Worm (Caenorhabditis elegans): ENCODE measurements around the gene Y22D7AL.16.
A peak's percentile ranks its signal among the peaks of the same experiment; 100 is the strongest.

The Y22D7AL.16 gene

DNA sequence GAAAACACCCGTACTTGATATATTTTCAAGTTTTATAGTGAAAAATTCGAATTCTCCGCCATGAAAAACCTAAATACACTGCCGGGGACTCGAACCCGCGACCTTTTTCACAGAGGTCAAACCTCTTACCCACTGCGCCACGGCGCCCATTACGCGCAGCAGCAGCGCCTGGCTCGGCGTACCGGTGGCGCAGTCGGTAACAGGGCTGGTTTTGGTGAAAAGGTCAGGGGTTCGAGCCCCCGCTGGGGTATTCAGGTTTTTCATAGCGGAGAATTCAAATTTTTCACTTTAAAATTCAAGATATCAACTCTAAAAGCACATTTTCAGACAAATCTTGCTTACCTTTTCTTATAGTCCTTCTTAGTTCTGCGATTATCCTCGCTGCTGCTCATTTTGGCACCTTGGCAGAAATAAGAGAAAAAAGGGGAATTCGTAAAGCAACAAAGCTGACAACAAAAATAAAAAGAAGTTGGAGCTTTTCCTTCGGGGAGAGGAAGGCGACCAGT is at the start of gene Y22D7AL.16:
Gene Y22D7AL.16, minus strand, starts transcription at position 456 of the 506 bp plus-strand sequence.
- no peak for TF ChIP-seq lsy-12 (tag; optimal IDR thresholded peaks at IDR 0.05)
- no peak for TF ChIP-seq sea-2 (GFP tag; optimal IDR thresholded peaks at IDR 0.05)
- no peak for TF ChIP-seq nhr-76 (tag; optimal IDR thresholded peaks at IDR 0.05)
- TF ChIP-seq ceh-9 (tag; optimal IDR thresholded peaks at IDR 0.05): no peak
- no peak for TF ChIP-seq nhr-11 (tag; optimal IDR thresholded peaks at IDR 0.05)

DNA sequence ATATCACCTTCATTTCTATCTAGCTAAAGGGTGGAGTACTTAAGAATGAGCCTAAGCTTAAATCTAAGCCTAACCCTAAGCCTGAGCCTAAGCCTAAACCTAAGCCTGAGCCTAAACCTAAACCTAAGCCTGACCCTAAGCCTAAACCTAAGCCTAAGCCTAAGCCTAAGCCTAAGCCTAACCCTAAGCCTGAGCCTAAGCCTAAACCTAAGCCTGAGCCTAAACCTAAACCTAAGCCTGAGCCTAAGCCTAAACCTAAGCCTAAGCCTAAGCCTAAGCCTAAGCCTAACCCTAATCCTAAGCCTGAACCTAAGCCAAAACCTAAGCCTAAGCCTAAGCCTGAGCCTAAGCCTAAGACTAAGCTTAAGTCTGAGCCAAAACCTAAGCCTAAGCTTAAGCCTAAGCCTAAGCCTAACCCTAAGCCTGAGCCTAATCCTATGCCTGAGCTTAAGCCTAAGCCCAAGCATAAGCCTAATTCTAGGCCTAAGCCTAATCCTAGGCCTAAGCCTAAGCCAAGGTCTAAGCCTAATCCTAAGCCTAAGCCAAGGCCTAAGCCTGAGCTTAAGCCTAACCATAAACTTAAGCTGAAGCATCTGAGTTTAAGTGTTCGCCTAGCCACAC is 49.1 kb upstream of the Y22D7AL.16 start:
- TF ChIP-seq nhr-237 (tag; optimal IDR thresholded peaks at IDR 0.05) (no peak), unc-62 (GFP tag; optimal IDR thresholded peaks at IDR 0.05) (no peak), elt-3 (tag; optimal IDR thresholded peaks at IDR 0.05) (no peak), ama-1 (optimal IDR thresholded peaks at IDR 0.05) (no peak), ztf-4 (tag; optimal IDR thresholded peaks at IDR 0.05) (no peak), lsy-12 (tag; optimal IDR thresholded peaks at IDR 0.05) (no peak), ceh-28 (tag; optimal IDR thresholded peaks at IDR 0.05) (no peak), ceh-82 (tag; optimal IDR thresholded peaks at IDR 0.05) (no peak), skn-1 (tag; optimal IDR thresholded peaks at IDR 0.05) (no peak), snpc-4 (tag; optimal IDR thresholded peaks at IDR 0.05) (no peak), pha-4 (tag; optimal IDR thresholded peaks at IDR 0.05) (no peak), nhr-11 (tag; optimal IDR thresholded peaks at IDR 0.05) (no peak), egl-27 (tag; optimal IDR thresholded peaks at IDR 0.05) (no peak), jun-1 (tag; optimal IDR thresholded peaks at IDR 0.05) (no peak), sea-2 (GFP tag; optimal IDR thresholded peaks at IDR 0.05) (no peak), nhr-77 (tag; optimal IDR thresholded peaks at IDR 0.05) (no peak), aly-2 (tag; optimal IDR thresholded peaks at IDR 0.05) (no peak)

DNA sequence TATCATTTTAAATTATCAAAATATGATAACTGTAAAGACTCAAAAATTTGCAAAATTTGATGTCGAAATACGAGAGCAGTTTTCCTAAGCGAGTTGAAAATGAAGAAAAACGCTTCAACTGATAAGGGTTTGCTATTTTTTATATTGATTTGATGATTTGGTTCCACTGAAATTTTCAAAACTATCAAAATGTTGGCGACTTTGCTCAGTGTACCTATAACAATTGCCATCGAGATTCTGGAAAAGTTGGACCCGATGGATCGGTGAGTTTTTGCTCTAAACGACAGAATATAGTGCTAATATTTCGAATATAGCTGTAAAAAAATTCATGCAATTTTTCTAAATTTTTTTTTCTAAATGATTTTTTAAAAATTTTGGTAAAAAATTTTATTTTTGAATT is 40.8 kb upstream of the Y22D7AL.16 start, which contains the start of the genes fbxa-13 and Y22D7AR.2:
Gene fbxa-13, minus strand, starts transcription at position 101 of the 400 bp plus-strand sequence.
Gene Y22D7AR.2, plus strand, starts transcription at position 148 of the 400 bp plus-strand sequence.
- TF ChIP-seq ztf-11 (tag; optimal IDR thresholded peaks at IDR 0.05) (no peak), nhr-67 (tag; optimal IDR thresholded peaks at IDR 0.05) (no peak), pqm-1 (tag; optimal IDR thresholded peaks at IDR 0.05) (no peak), lin-15B (tag; optimal IDR thresholded peaks at IDR 0.05) (no peak), daf-12 (tag; optimal IDR thresholded peaks at IDR 0.05) (no peak), R02D3.7 (tag; optimal IDR thresholded peaks at IDR 0.05) (no peak), zag-1 (tag; optimal IDR thresholded peaks at IDR 0.05) (no peak), ceh-82 (tag; optimal IDR thresholded peaks at IDR 0.05) (no peak), elt-1 (tag; optimal IDR thresholded peaks at IDR 0.05) (no peak), hmg-11 (tag; optimal IDR thresholded peaks at IDR 0.05) (no peak), ama-1 (optimal IDR thresholded peaks at IDR 0.05) (no peak), ceh-16 (tag; optimal IDR thresholded peaks at IDR 0.05) (no peak), fkh-2 (tag; optimal IDR thresholded peaks at IDR 0.05) (no peak), nhr-12 (tag; optimal IDR thresholded peaks at IDR 0.05) (no peak), jun-1 (tag; optimal IDR thresholded peaks at IDR 0.05) (no peak), egl-5 (tag; optimal IDR thresholded peaks at IDR 0.05) (no peak), nhr-28 (tag; optimal IDR thresholded peaks at IDR 0.05) (no peak), nhr-23 (tag; optimal IDR thresholded peaks at IDR 0.05) (no peak), elt-2 (tag; optimal IDR thresholded peaks at IDR 0.05) (no peak)

DNA sequence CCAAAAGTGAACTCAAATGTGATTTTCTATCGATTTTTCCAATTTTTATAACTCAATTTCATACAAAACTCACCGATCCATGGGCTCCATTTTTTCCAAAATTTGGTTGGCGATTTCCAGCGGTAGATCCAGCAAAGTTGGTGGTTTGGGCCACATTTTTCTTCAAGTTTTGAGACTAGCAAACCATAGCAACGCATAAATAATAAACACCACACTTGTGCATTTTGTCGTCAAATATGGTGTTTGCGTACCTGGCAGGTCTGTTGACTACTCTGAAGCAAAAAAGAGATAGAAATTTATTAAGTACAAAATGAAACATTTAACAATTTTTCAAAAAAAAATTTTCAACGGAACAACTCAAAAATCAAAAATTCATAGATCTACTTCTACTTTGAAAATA is 40.3 kb upstream of the Y22D7AL.16 start:
- TF ChIP-seq hmg-11 (tag; optimal IDR thresholded peaks at IDR 0.05): peak; percentile 68
- TF ChIP-seq ceh-28 (tag; optimal IDR thresholded peaks at IDR 0.05): no peak
- TF ChIP-seq lin-15B (tag; optimal IDR thresholded peaks at IDR 0.05): peak; percentile 13
- no peak for TF ChIP-seq elt-3 (tag; optimal IDR thresholded peaks at IDR 0.05)
- TF ChIP-seq nhr-76 (tag; optimal IDR thresholded peaks at IDR 0.05): no peak
- no peak for TF ChIP-seq unc-39 (tag; optimal IDR thresholded peaks at IDR 0.05)

DNA sequence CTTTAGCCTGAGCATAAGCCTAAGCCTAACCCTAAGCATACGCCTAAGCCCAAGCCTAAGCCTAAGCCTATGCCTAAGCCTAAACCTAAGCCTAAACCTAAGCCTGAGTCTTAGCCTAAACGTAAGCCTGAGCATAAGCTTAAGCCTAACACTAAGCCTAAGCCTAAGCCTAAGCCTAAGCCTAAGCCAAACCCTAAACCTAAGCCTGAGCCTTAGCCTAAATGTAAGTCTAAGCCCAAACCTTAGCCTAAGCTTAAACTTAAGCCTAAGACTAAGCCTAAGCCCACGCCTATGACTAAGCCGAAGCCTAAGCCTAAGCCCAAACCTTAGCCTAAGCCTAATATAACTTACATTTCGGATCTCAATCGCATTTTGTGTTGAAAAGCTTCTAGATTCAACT is 39.0 kb upstream of the Y22D7AL.16 start:
- TF ChIP-seq tbx-2 (tag; optimal IDR thresholded peaks at IDR 0.05) (no peak), R02D3.7 (tag; optimal IDR thresholded peaks at IDR 0.05) (no peak), mdl-1 (tag; optimal IDR thresholded peaks at IDR 0.05) (no peak), aly-2 (tag; optimal IDR thresholded peaks at IDR 0.05) (no peak), fkh-10 (GFP tag; optimal IDR thresholded peaks at IDR 0.05) (no peak), nhr-76 (tag; optimal IDR thresholded peaks at IDR 0.05) (no peak), jun-1 (tag; optimal IDR thresholded peaks at IDR 0.05) (no peak), hmg-11 (tag; optimal IDR thresholded peaks at IDR 0.05) (no peak)
